Worm (Caenorhabditis elegans) whole organism, L2 larva: ENCODE measurements around the gene sri-60.
"Not testable (repeated sequence)": the region's sequence is repeated elsewhere in the genome, so short reads cannot be mapped to it uniquely, and the experiment has no call there.

Experiments used
- C34F6.9 ChIP-seq: fragments of 150-350 bp; optimal IDR thresholded peaks from 2 replicates; lab custom pipeline; 2014; ENCODE audit warnings: missing biosample characterization, missing genetic modification characterization
- F13H6.1 ChIP-seq: sonication (generic microtip); optimal IDR thresholded peaks from 2 replicates; lab custom pipeline; 2016; ENCODE audit warnings: missing genetic modification characterization, missing compliant biosample characterization
- R02D3.7 ChIP-seq: fragments of 150-350 bp; optimal IDR thresholded peaks from 2 replicates; lab custom pipeline; 2014; ENCODE audit warnings: missing biosample characterization, missing genetic modification characterization
- Y55F3AM.14 ChIP-seq: fragments of 200-800 bp; sonication (Bioruptor generic); optimal IDR thresholded peaks from 2 replicates; lab custom pipeline; 2018; ENCODE audit warnings: mild to moderate bottlenecking, missing genetic modification characterization, missing compliant biosample characterization
- ZK546.5 ChIP-seq: sonication (generic microtip); optimal IDR thresholded peaks from 2 replicates; lab custom pipeline; 2017; ENCODE audit warnings: missing biosample characterization, missing genetic modification characterization
- alr-1 ChIP-seq: fragments of 150-350 bp; optimal IDR thresholded peaks from 2 replicates; lab custom pipeline; 2014; ENCODE audit warnings: missing biosample characterization, missing genetic modification characterization
- aly-2 ChIP-seq: fragments of 150-350 bp; optimal IDR thresholded peaks from 2 replicates; lab custom pipeline; 2014; ENCODE audit warnings: missing biosample characterization, missing genetic modification characterization
- ama-1 ChIP-seq: fragments of 150-350 bp; optimal IDR thresholded peaks from 2 replicates; lab custom pipeline; 2018; ENCODE audit warnings: inconsistent platforms
- blmp-1 ChIP-seq: sonication (generic microtip); optimal IDR thresholded peaks from 2 replicates; lab custom pipeline; 2017; ENCODE audit warnings: missing genetic modification characterization, mild to moderate bottlenecking, missing compliant biosample characterization, antibody characterized with exemption, moderate library complexity; ENCODE audit not compliant: insufficient read depth
- ceh-16 ChIP-seq: fragments of 150-350 bp; optimal IDR thresholded peaks from 2 replicates; lab custom pipeline; 2014; ENCODE audit warnings: missing biosample characterization, missing genetic modification characterization
- ceh-82 ChIP-seq: fragments of 150-350 bp; optimal IDR thresholded peaks from 2 replicates; lab custom pipeline; 2014; ENCODE audit warnings: missing biosample characterization, missing genetic modification characterization
- crh-2 ChIP-seq: sonication (generic microtip); optimal IDR thresholded peaks from 2 replicates; lab custom pipeline; 2017; ENCODE audit warnings: missing biosample characterization, missing genetic modification characterization
- dmd-4 ChIP-seq: sonication (generic microtip); optimal IDR thresholded peaks from 2 replicates; lab custom pipeline; 2017; ENCODE audit warnings: missing biosample characterization, missing genetic modification characterization
- egl-27 ChIP-seq: sonication (generic microtip); optimal IDR thresholded peaks from 3 replicates; lab custom pipeline; 2017; ENCODE audit warnings: missing biosample characterization, missing genetic modification reagents, missing genetic modification characterization
- elt-1 ChIP-seq: fragments of 150-350 bp; optimal IDR thresholded peaks from 2 replicates; lab custom pipeline; 2014; ENCODE audit warnings: missing biosample characterization, missing genetic modification characterization
- elt-3 ChIP-seq: sonication (generic microtip); optimal IDR thresholded peaks from 2 replicates; lab custom pipeline; 2017; ENCODE audit warnings: missing biosample characterization, missing genetic modification characterization
- fos-1 ChIP-seq: fragments of 150-350 bp; optimal IDR thresholded peaks from 2 replicates; lab custom pipeline; 2014; ENCODE audit warnings: missing biosample characterization, missing genetic modification characterization
- gmeb-1 ChIP-seq: fragments of 150-350 bp; optimal IDR thresholded peaks from 2 replicates; lab custom pipeline; 2014; ENCODE audit warnings: missing biosample characterization, missing genetic modification characterization
- lin-11 ChIP-seq: fragments of 150-350 bp; sonication (generic microtip); optimal IDR thresholded peaks from 2 replicates; lab custom pipeline; 2014; ENCODE audit warnings: missing biosample characterization, missing genetic modification characterization, inconsistent platforms, mixed read lengths
- lin-13 ChIP-seq: fragments of 150-350 bp; optimal IDR thresholded peaks from 2 replicates; lab custom pipeline; 2014; ENCODE audit warnings: missing biosample characterization, missing genetic modification reagents, missing genetic modification characterization
- lin-39 ChIP-seq: fragments of 150-350 bp; optimal IDR thresholded peaks from 2 replicates; lab custom pipeline; 2014; ENCODE audit warnings: missing biosample characterization, missing genetic modification reagents, missing genetic modification characterization
- lsy-2 ChIP-seq, 2 experiments: fragments of 150-350 bp in 1 of 2; sonication (generic microtip) in 1 of 2; optimal IDR thresholded peaks; 2 replicates each; lab custom pipeline; 2014 to 2017; ENCODE audit warnings: missing biosample characterization in 2 of 2, missing genetic modification characterization in 2 of 2
- mab-5 ChIP-seq: fragments of 150-350 bp; optimal IDR thresholded peaks from 2 replicates; lab custom pipeline; 2014; ENCODE audit warnings: missing biosample characterization, missing genetic modification characterization
- mbf-1 ChIP-seq: sonication (generic microtip); optimal IDR thresholded peaks from 2 replicates; lab custom pipeline; 2017; ENCODE audit warnings: missing biosample characterization, missing genetic modification characterization
- mdl-1 ChIP-seq, 2 experiments: fragments of 150-350 bp in 1 of 2; sonication (generic microtip) in 1 of 2; optimal IDR thresholded peaks; 2 replicates each; lab custom pipeline; 2017; ENCODE audit warnings: missing biosample characterization in 2 of 2, missing genetic modification characterization in 2 of 2
- nhr-10 ChIP-seq: sonication (generic microtip); optimal IDR thresholded peaks from 2 replicates; lab custom pipeline; 2017; ENCODE audit warnings: missing biosample characterization, missing genetic modification characterization
- nhr-11 ChIP-seq: fragments of 150-350 bp; optimal IDR thresholded peaks from 2 replicates; lab custom pipeline; 2014; ENCODE audit warnings: missing biosample characterization, missing genetic modification characterization
- nhr-12 ChIP-seq: fragments of 150-350 bp; optimal IDR thresholded peaks from 2 replicates; lab custom pipeline; 2014; ENCODE audit warnings: missing biosample characterization, missing genetic modification characterization
- nhr-129 ChIP-seq: fragments of 150-350 bp; optimal IDR thresholded peaks from 2 replicates; lab custom pipeline; 2014; ENCODE audit warnings: missing biosample characterization, missing genetic modification characterization
- nhr-21 ChIP-seq: fragments of 150-350 bp; optimal IDR thresholded peaks from 2 replicates; lab custom pipeline; 2014; ENCODE audit warnings: missing biosample characterization, missing genetic modification characterization
- nhr-23 ChIP-seq: fragments of 150-350 bp; optimal IDR thresholded peaks from 2 replicates; lab custom pipeline; 2014; ENCODE audit warnings: missing biosample characterization, missing genetic modification reagents, missing genetic modification characterization
- nhr-237 ChIP-seq: fragments of 150-350 bp; optimal IDR thresholded peaks from 2 replicates; lab custom pipeline; 2014; ENCODE audit warnings: missing biosample characterization, missing genetic modification characterization
- nhr-25 ChIP-seq: fragments of 150-350 bp; sonication (generic microtip); optimal IDR thresholded peaks from 3 replicates; lab custom pipeline; 2014; ENCODE audit warnings: missing biosample characterization, missing genetic modification characterization
- nhr-6 ChIP-seq: fragments of 150-350 bp; optimal IDR thresholded peaks from 2 replicates; lab custom pipeline; 2014; ENCODE audit warnings: missing biosample characterization, missing genetic modification characterization
- peb-1 ChIP-seq: fragments of 150-350 bp; optimal IDR thresholded peaks from 2 replicates; lab custom pipeline; 2014; ENCODE audit warnings: missing biosample characterization, missing genetic modification characterization
- sem-4 ChIP-seq: fragments of 150-350 bp; optimal IDR thresholded peaks from 2 replicates; lab custom pipeline; 2014; ENCODE audit warnings: missing biosample characterization, missing genetic modification reagents, missing genetic modification characterization
- skn-1 ChIP-seq: sonication (generic microtip); optimal IDR thresholded peaks from 2 replicates; lab custom pipeline; 2017; ENCODE audit warnings: missing biosample characterization, missing genetic modification characterization
- sma-3 ChIP-seq: sonication (generic microtip); optimal IDR thresholded peaks from 2 replicates; lab custom pipeline; 2016; ENCODE audit warnings: missing genetic modification reagents, missing genetic modification characterization, missing compliant biosample characterization
- sma-9 ChIP-seq, 2 experiments: fragments of 150-350 bp in 1 of 2; sonication (generic microtip) in 1 of 2; optimal IDR thresholded peaks; 2 replicates each; lab custom pipeline; 2014 to 2016; ENCODE audit warnings: missing genetic modification characterization in 2 of 2, mild to moderate bottlenecking in 1 of 2, missing biosample characterization in 1 of 2, missing compliant biosample characterization in 1 of 2, missing genetic modification reagents in 1 of 2, moderate library complexity in 1 of 2
- snpc-4 ChIP-seq: fragments of 150-350 bp; optimal IDR thresholded peaks from 2 replicates; lab custom pipeline; 2014; ENCODE audit warnings: missing biosample characterization, missing genetic modification characterization
- unc-39 ChIP-seq: fragments of 150-350 bp; optimal IDR thresholded peaks from 2 replicates; lab custom pipeline; 2014; ENCODE audit warnings: missing biosample characterization, missing genetic modification characterization
- unc-55 ChIP-seq: fragments of 150-350 bp; sonication (generic microtip); optimal IDR thresholded peaks from 3 replicates; lab custom pipeline; 2014; ENCODE audit warnings: missing biosample characterization, missing genetic modification reagents, missing genetic modification characterization
- zag-1 ChIP-seq: fragments of 150-350 bp; optimal IDR thresholded peaks from 2 replicates; lab custom pipeline; 2014; ENCODE audit warnings: missing biosample characterization, missing genetic modification characterization
- ztf-1 ChIP-seq: fragments of 200-800 bp; sonication (Bioruptor generic); conservative IDR thresholded peaks from 2 replicates; pipeline ENCODE4 v1.3.6; 2022; ENCODE audit warnings: missing genetic modification characterization, missing compliant biosample characterization
- ztf-11 ChIP-seq: sonication (generic microtip); optimal IDR thresholded peaks from 2 replicates; lab custom pipeline; 2017; ENCODE audit warnings: missing biosample characterization, missing genetic modification characterization
- ztf-4 ChIP-seq: fragments of 150-350 bp; optimal IDR thresholded peaks from 2 replicates; lab custom pipeline; 2014; ENCODE audit warnings: missing biosample characterization, missing genetic modification characterization

The sri-60 gene

DNA sequence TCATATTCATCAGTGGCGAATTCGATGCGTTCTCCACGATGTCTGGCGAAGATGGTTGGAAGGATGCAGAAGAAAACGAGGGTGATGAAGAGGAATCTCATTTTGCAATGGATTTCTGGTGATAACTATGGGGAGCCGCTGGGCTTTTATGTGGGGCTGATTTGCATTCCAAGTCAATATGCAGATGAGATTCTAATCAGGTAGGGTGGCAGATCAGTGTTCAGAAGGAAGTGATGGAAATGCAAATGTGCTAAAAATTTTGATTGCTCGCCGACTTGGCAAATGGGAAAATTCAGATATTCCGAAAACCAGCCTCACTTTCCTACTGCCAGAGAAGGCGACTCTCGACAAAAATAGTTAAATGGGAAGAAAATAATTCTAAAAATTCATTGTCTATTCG lies 12.6 kb downstream of the sri-60 start, which contains the start of gene nspf-3:
Gene nspf-3 (minus strand): TSS at position 101 of the 400 bp plus-strand sequence.
- TF ChIP-seq zag-1 (tag; lab: Kevin White, UChicago) = no peak
- TF ChIP-seq nhr-237 (tag; lab: Kevin White, UChicago) = no peak
- TF ChIP-seq nhr-6 (tag; lab: Kevin White, UChicago) = no peak
- no peak for TF ChIP-seq nhr-23 (tag; lab: Kevin White, UChicago)
- no peak for TF ChIP-seq nhr-10 (tag; lab: Kevin White, UChicago)
- TF ChIP-seq F13H6.1 (tag; lab: Kevin White, UChicago) = no peak
- no peak for TF ChIP-seq sem-4 (tag; lab: Kevin White, UChicago)
- TF ChIP-seq C34F6.9 (tag; lab: Kevin White, UChicago) = no peak
- no peak for TF ChIP-seq nhr-11
- TF ChIP-seq R02D3.7 (tag; lab: Kevin White, UChicago) = no peak
- TF ChIP-seq gmeb-1 (tag; lab: Kevin White, UChicago) = no peak
- no peak for TF ChIP-seq egl-27 (tag; lab: Kevin White, UChicago)

DNA sequence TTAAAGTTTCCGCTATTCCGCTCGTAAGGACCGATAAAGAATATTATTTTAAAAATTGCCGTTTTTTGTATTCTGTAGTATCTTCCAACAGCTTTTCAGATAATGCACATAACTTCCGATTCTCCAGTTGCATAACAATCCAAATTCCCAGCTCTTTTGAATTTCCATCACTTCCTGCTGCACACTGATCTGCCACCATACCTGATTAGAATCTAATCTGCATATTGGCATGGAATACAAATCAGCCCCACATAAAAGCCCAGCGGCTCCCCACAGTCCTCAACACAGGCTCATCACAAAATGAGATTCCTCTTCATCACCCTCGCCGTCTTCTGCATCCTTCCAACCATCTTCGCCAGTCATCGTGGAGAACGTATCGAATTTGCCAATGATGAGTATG lies 14.0 kb downstream of the sri-60 start, which contains the start of gene nspf-2:
Gene nspf-2 (plus strand): TSS at position 301 of the 400 bp plus-strand sequence.
- TF ChIP-seq skn-1, alr-1, mab-5 (tag; lab: Kevin White, UChicago): not testable (repeated sequence)

- TF ChIP-seq sma-3 (GFP tag; lab: Kevin White, UChicago) = no peak
- TF ChIP-seq crh-2 = no peak
- TF ChIP-seq sem-4 (tag; lab: Kevin White, UChicago) = peak; percentile 24
- peak; percentile 26 for TF ChIP-seq C34F6.9 (tag; lab: Kevin White, UChicago)
- no peak for TF ChIP-seq ceh-82
- no peak for TF ChIP-seq nhr-10 (tag; lab: Kevin White, UChicago)
- TF ChIP-seq ceh-16 = no peak
- no peak for TF ChIP-seq skn-1 (tag; lab: Kevin White, UChicago)
- TF ChIP-seq unc-39 = no peak
- no peak for TF ChIP-seq nhr-129 (tag; lab: Kevin White, UChicago)
- TF ChIP-seq nhr-23 (tag; lab: Kevin White, UChicago) = no peak
- TF ChIP-seq nhr-21 (tag; lab: Kevin White, UChicago) = no peak
- no peak for TF ChIP-seq snpc-4 (tag; lab: Kevin White, UChicago)
- TF ChIP-seq nhr-237 (tag; lab: Kevin White, UChicago) = no peak
- peak; percentile 59 for TF ChIP-seq lin-13 (GFP tag; lab: Kevin White, UChicago)
- no peak for TF ChIP-seq nhr-11
- TF ChIP-seq gmeb-1 (tag; lab: Kevin White, UChicago) = no peak
- TF ChIP-seq Y55F3AM.14 (GFP tag; lab: Kevin White, UChicago) = no peak
- peak; percentile 49 for TF ChIP-seq sma-9 (GFP tag; optimal IDR thresholded peaks at IDR 0.05; lab: Kevin White, UChicago)
- TF ChIP-seq sma-9 (tag; optimal IDR thresholded peaks at IDR 0.05; lab: Kevin White, UChicago) = no peak
- TF ChIP-seq fos-1 = no peak
- TF ChIP-seq R02D3.7 (tag; lab: Kevin White, UChicago) = no peak
- no peak for TF ChIP-seq alr-1 (tag; lab: Kevin White, UChicago)
- peak in 1 of 2 experiments; percentile 28 for TF ChIP-seq lsy-2 (tag; optimal IDR thresholded peaks at IDR 0.05; lab: Kevin White, UChicago)
- no peak for TF ChIP-seq nhr-12 (tag; lab: Kevin White, UChicago)
- TF ChIP-seq lin-39 (tag; lab: Kevin White, UChicago) = no peak
- no peak for TF ChIP-seq nhr-6 (tag; lab: Kevin White, UChicago)
- TF ChIP-seq ztf-1 (GFP tag; lab: Robert Waterston, UW) = no peak
- TF ChIP-seq ZK546.5 = no peak
- TF ChIP-seq aly-2 (tag; lab: Kevin White, UChicago) = no peak
- TF ChIP-seq zag-1 (tag; lab: Kevin White, UChicago) = no peak
- TF ChIP-seq mdl-1 (tag; optimal IDR thresholded peaks at IDR 0.05; lab: Kevin White, UChicago) = no peak
- peak; percentile 44 for TF ChIP-seq F13H6.1 (tag; lab: Kevin White, UChicago)
- no peak for TF ChIP-seq unc-55
- TF ChIP-seq blmp-1 = no peak
- no peak for TF ChIP-seq lin-11 (tag; lab: Kevin White, UChicago)
- TF ChIP-seq ztf-11 (tag; lab: Kevin White, UChicago) = no peak
- no peak for TF ChIP-seq elt-3 (tag; lab: Kevin White, UChicago)
- no peak for TF ChIP-seq egl-27 (tag; lab: Kevin White, UChicago)
- TF ChIP-seq dmd-4 (tag; lab: Kevin White, UChicago) = no peak
- no peak for TF ChIP-seq peb-1 (tag; lab: Kevin White, UChicago)
- no peak for TF ChIP-seq ztf-4 (tag; lab: Kevin White, UChicago)
- TF ChIP-seq elt-1 (tag; lab: Kevin White, UChicago) = no peak
- no peak for TF ChIP-seq mab-5 (tag; lab: Kevin White, UChicago)
- TF ChIP-seq ama-1 (lab: Kevin White, UChicago) = no peak
- TF ChIP-seq nhr-25 (tag; lab: Kevin White, UChicago) = no peak
- TF ChIP-seq mbf-1 (tag; lab: Kevin White, UChicago) = no peak
Observed at ce11 chrII:2686985-2687675, 15.5 kb downstream of the sri-60 start, which contains the start of the genes sup-9 and nspf-1. Gene sup-9 (minus strand): TSS chrII:2687027. Gene nspf-1 (plus strand): TSS chrII:2687625.
